Worm (Caenorhabditis elegans): Measurements from ENCODE around the gene F56D6.19.

DNA sequence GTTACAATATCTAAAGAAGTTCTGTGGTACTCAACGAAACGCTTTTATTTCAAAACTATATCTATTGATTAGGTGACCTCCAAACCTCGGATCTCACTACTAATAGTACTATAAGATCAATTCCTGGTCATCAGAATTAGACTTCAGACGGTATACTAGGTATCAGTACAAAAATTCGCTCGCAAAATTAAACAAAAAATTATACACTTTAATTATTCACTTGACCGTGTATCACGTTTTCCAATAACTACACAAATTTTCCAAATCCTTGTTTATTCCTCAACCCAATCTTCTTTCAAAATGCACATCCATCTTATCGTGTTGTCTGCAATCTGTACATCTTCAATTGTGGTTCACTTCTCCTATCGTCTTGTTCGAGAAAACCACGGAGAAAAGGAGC lies 3.6 kb downstream of the F56D6.19 start, which contains the start of gene F56D6.23:
- TF ChIP-seq nhr-76 (tag; optimal IDR thresholded peaks at IDR 0.05) (no peak), nhr-237 (tag; optimal IDR thresholded peaks at IDR 0.05) (no peak), unc-62 (GFP tag; optimal IDR thresholded peaks at IDR 0.05 in 1 of 2) (no peak), unc-62 (tag; optimal IDR thresholded peaks at IDR 0.05) (no peak), tag-97 (GFP tag; IDR thresholded peaks at IDR 0.05) (no peak), nhr-77 (tag; optimal IDR thresholded peaks at IDR 0.05) (no peak), sdz-12 (GFP tag; optimal IDR thresholded peaks at IDR 0.05) (no peak), mep-1 (tag; optimal IDR thresholded peaks at IDR 0.05) (no peak)

All from whole organism, L4 larva.